Worm (Caenorhabditis elegans) whole organism, late embryonic: ENCODE results near the gene Y67A10A.2.

Source experiments
- C08G9.2 ChIP-seq: sonication (generic microtip); optimal IDR thresholded peaks from 2 replicates; lab custom pipeline; 2016; ENCODE audit warnings: mild to moderate bottlenecking, missing genetic modification characterization, moderate library complexity, missing compliant biosample characterization
- F13H6.1 ChIP-seq: sonication (generic microtip); optimal IDR thresholded peaks from 2 replicates; lab custom pipeline; 2016; ENCODE audit warnings: missing genetic modification characterization, missing compliant biosample characterization
- K02D7.2 ChIP-seq: sonication (generic microtip); optimal IDR thresholded peaks from 2 replicates; lab custom pipeline; 2017; ENCODE audit warnings: mild to moderate bottlenecking, missing genetic modification characterization, missing compliant biosample characterization
- K09A11.1 ChIP-seq: sonication (generic microtip); optimal IDR thresholded peaks from 2 replicates; lab custom pipeline; 2017; ENCODE audit warnings: antibody characterized with exemption, mild to moderate bottlenecking, missing genetic modification characterization, missing compliant biosample characterization; ENCODE audit not compliant: insufficient read depth
- T23F11.4 ChIP-seq: fragments of 200-800 bp; sonication (Bioruptor generic); optimal IDR thresholded peaks from 2 replicates; lab custom pipeline; 2018; ENCODE audit warnings: mild to moderate bottlenecking, missing genetic modification characterization, missing compliant biosample characterization
- ama-1 ChIP-seq: fragments of 150-350 bp; optimal IDR thresholded peaks from 2 replicates; lab custom pipeline; 2014
- ceh-14 ChIP-seq: sonication (generic microtip); optimal IDR thresholded peaks from 2 replicates; lab custom pipeline; 2016; ENCODE audit warnings: missing genotype, missing genetic modification characterization, missing compliant biosample characterization
- ceh-18 ChIP-seq: sonication (generic microtip); optimal IDR thresholded peaks from 2 replicates; lab custom pipeline; 2016; ENCODE audit warnings: missing genetic modification characterization, missing compliant biosample characterization
- ceh-30 ChIP-seq: fragments of 150-350 bp; optimal IDR thresholded peaks from 2 replicates; lab custom pipeline; 2014; ENCODE audit warnings: missing biosample characterization, missing genetic modification characterization
- ceh-48 ChIP-seq: sonication (generic microtip); optimal IDR thresholded peaks from 2 replicates; lab custom pipeline; 2016; ENCODE audit warnings: missing genetic modification characterization, inconsistent platforms, missing compliant biosample characterization
- ceh-9 ChIP-seq: sonication (generic microtip); optimal IDR thresholded peaks from 2 replicates; lab custom pipeline; 2016; ENCODE audit warnings: mild to moderate bottlenecking, missing genetic modification characterization, inconsistent platforms, missing compliant biosample characterization
- che-1 ChIP-seq: sonication (generic microtip); optimal IDR thresholded peaks from 2 replicates; lab custom pipeline; 2016; ENCODE audit warnings: mild to moderate bottlenecking, missing genetic modification characterization, missing compliant biosample characterization
- dmd-4 ChIP-seq: sonication (generic microtip); optimal IDR thresholded peaks from 2 replicates; lab custom pipeline; 2016; ENCODE audit warnings: borderline replicate concordance, missing genetic modification characterization, missing compliant biosample characterization
- dve-1 ChIP-seq: sonication (generic microtip); optimal IDR thresholded peaks from 2 replicates; lab custom pipeline; 2017; ENCODE audit warnings: antibody characterized with exemption, mild to moderate bottlenecking, missing genetic modification characterization, missing compliant biosample characterization
- elt-2 ChIP-seq: sonication (generic microtip); optimal IDR thresholded peaks from 2 replicates; lab custom pipeline; 2016; ENCODE audit warnings: missing genetic modification reagents, missing genetic modification characterization, missing compliant biosample characterization
- elt-4 ChIP-seq: sonication (generic microtip); optimal IDR thresholded peaks from 2 replicates; lab custom pipeline; 2016; ENCODE audit warnings: missing genetic modification characterization, missing compliant biosample characterization
- ets-4 ChIP-seq: sonication (generic microtip); optimal IDR thresholded peaks from 2 replicates; lab custom pipeline; 2016; ENCODE audit warnings: missing genetic modification characterization, missing compliant biosample characterization
- eyg-1 ChIP-seq: sonication (generic microtip); optimal IDR thresholded peaks from 2 replicates; lab custom pipeline; 2016; ENCODE audit warnings: missing genotype, missing genetic modification characterization, missing compliant biosample characterization
- fax-1 ChIP-seq: sonication (generic microtip); optimal IDR thresholded peaks from 2 replicates; lab custom pipeline; 2016; ENCODE audit warnings: missing genotype, missing genetic modification characterization, missing compliant biosample characterization
- fkh-10 ChIP-seq: fragments of 150-350 bp; optimal IDR thresholded peaks from 2 replicates; lab custom pipeline; 2014; ENCODE audit warnings: missing biosample characterization, missing genetic modification reagents, missing genetic modification characterization
- fkh-6 ChIP-seq: sonication (generic microtip); optimal IDR thresholded peaks from 2 replicates; lab custom pipeline; 2016; ENCODE audit warnings: missing genetic modification characterization, missing compliant biosample characterization
- hlh-13 ChIP-seq: fragments of 200-800 bp; sonication (Bioruptor generic); optimal IDR thresholded peaks from 2 replicates; lab custom pipeline; 2018; ENCODE audit warnings: mild to moderate bottlenecking, missing genetic modification characterization, missing compliant biosample characterization
- hlh-15 ChIP-seq: sonication (generic microtip); optimal IDR thresholded peaks from 2 replicates; lab custom pipeline; 2016; ENCODE audit warnings: missing genetic modification characterization, missing compliant biosample characterization
- hlh-6 ChIP-seq: sonication (generic microtip); optimal IDR thresholded peaks from 2 replicates; lab custom pipeline; 2016; ENCODE audit warnings: missing genotype, missing genetic modification characterization, missing compliant biosample characterization
- hlh-8 ChIP-seq: sonication (generic microtip); optimal IDR thresholded peaks from 2 replicates; lab custom pipeline; 2016; ENCODE audit warnings: missing genotype, missing genetic modification characterization, missing compliant biosample characterization
- lim-6 ChIP-seq: sonication (generic microtip); optimal IDR thresholded peaks from 2 replicates; lab custom pipeline; 2016; ENCODE audit warnings: missing genetic modification characterization, missing compliant biosample characterization
- madf-2 ChIP-seq: sonication (generic microtip); optimal IDR thresholded peaks from 2 replicates; lab custom pipeline; 2017; ENCODE audit warnings: missing genetic modification characterization, missing compliant biosample characterization
- nfya-1 ChIP-seq: sonication (generic microtip); optimal IDR thresholded peaks from 2 replicates; lab custom pipeline; 2017; ENCODE audit warnings: missing genetic modification characterization, mild to moderate bottlenecking, missing compliant biosample characterization, antibody characterized with exemption, moderate library complexity
- odd-2 ChIP-seq: sonication (generic microtip); optimal IDR thresholded peaks from 2 replicates; lab custom pipeline; 2017; ENCODE audit warnings: antibody characterized with exemption, mild to moderate bottlenecking, missing genetic modification characterization, missing compliant biosample characterization
- pha-2 ChIP-seq: sonication (generic microtip); optimal IDR thresholded peaks from 2 replicates; lab custom pipeline; 2017; ENCODE audit warnings: mild to moderate bottlenecking, missing genetic modification characterization, missing compliant biosample characterization
- pqm-1 ChIP-seq: sonication (generic microtip); optimal IDR thresholded peaks from 2 replicates; lab custom pipeline; 2016; ENCODE audit warnings: missing genetic modification characterization, missing compliant biosample characterization
- pros-1 ChIP-seq: fragments of 150-350 bp; optimal IDR thresholded peaks from 2 replicates; lab custom pipeline; 2014; ENCODE audit warnings: missing biosample characterization, missing genetic modification reagents, missing genetic modification characterization
- ref-2 ChIP-seq: sonication (generic microtip); optimal IDR thresholded peaks from 2 replicates; lab custom pipeline; 2016; ENCODE audit warnings: missing genetic modification characterization, missing compliant biosample characterization
- rnt-1 ChIP-seq: sonication (generic microtip); optimal IDR thresholded peaks from 2 replicates; lab custom pipeline; 2016; ENCODE audit warnings: missing genetic modification characterization, missing compliant biosample characterization
- sox-2 ChIP-seq: fragments of 200-800 bp; sonication (Bioruptor generic); IDR thresholded peaks from 2 replicates; pipeline ENCODE4 v1.3.6; 2022; ENCODE audit warnings: missing genetic modification reagents, missing genetic modification characterization, missing compliant biosample characterization
- syd-9 ChIP-seq: sonication (generic microtip); optimal IDR thresholded peaks from 2 replicates; lab custom pipeline; 2016; ENCODE audit warnings: mild to moderate bottlenecking, missing genetic modification characterization, moderate library complexity, missing compliant biosample characterization
- tbx-2 ChIP-seq: sonication (generic microtip); optimal IDR thresholded peaks from 2 replicates; lab custom pipeline; 2016; ENCODE audit warnings: missing genetic modification characterization, missing compliant biosample characterization
- ttx-3 ChIP-seq: sonication (generic microtip); optimal IDR thresholded peaks from 2 replicates; lab custom pipeline; 2016; ENCODE audit warnings: missing genetic modification reagents, missing genetic modification characterization, missing compliant biosample characterization
- unc-42 ChIP-seq: sonication (generic microtip); optimal IDR thresholded peaks from 2 replicates; lab custom pipeline; 2016; ENCODE audit warnings: missing genotype, missing genetic modification characterization, missing compliant biosample characterization
- unc-55 ChIP-seq: sonication (generic microtip); optimal IDR thresholded peaks from 2 replicates; lab custom pipeline; 2017; ENCODE audit warnings: missing biosample characterization, missing genetic modification reagents, missing genetic modification characterization
- ztf-16 ChIP-seq: sonication (generic microtip); optimal IDR thresholded peaks from 2 replicates; lab custom pipeline; 2017; ENCODE audit warnings: missing genetic modification characterization, missing compliant biosample characterization

The Y67A10A.2 gene

DNA sequence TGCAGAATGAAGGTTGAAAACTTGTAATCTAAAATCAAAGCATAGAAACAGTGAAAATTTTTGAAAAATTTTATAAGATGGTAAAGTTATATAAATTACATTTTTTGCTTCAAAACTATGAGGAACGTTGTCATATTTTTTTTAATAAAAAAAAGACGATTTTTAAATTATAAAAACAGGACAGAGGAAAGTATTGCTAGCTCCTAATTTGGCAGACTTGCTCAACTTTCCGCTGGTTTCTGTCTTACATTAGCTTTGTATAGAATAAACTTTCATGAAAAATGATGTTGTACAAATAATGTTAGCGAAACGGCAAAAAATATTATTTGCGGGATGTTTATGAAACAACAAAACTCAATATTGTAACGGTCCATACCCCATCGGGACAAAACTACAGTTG lies 11.6 kb upstream of the Y67A10A.2 start, which contains the start of gene fbxa-83:
fbxa-83 (minus strand) TSS at position 101 of the 400 bp plus-strand sequence.
- TF ChIP-seq elt-4 (tag; lab: Kevin White, UChicago) = no peak
- TF ChIP-seq pha-2 = no peak
- TF ChIP-seq unc-42 (tag; lab: Kevin White, UChicago) = no peak
- TF ChIP-seq ceh-18 (tag; lab: Kevin White, UChicago) = no peak
- TF ChIP-seq fax-1 = no peak
- TF ChIP-seq sox-2 (GFP tag; lab: Robert Waterston, UW) = no peak
- no peak for TF ChIP-seq fkh-6 (tag; lab: Kevin White, UChicago)
- TF ChIP-seq ttx-3 = no peak
- TF ChIP-seq fkh-10 = no peak
- no peak for TF ChIP-seq nfya-1
- no peak for TF ChIP-seq C08G9.2 (tag; lab: Kevin White, UChicago)
- no peak for TF ChIP-seq syd-9 (tag; lab: Kevin White, UChicago)
- no peak for TF ChIP-seq hlh-15 (tag; lab: Kevin White, UChicago)
- no peak for TF ChIP-seq F13H6.1 (tag; lab: Kevin White, UChicago)

ce11 chrIV:14326694-14327298 lies 11.1 kb upstream of the Y67A10A.2 start:
- TF ChIP-seq rnt-1 = peak; percentile 7
- TF ChIP-seq tbx-2 (tag; lab: Kevin White, UChicago) = peak; percentile 53
- TF ChIP-seq unc-55 = no peak
- no peak for TF ChIP-seq ceh-9 (tag; lab: Kevin White, UChicago)
- peak; percentile 20 for TF ChIP-seq hlh-8
- TF ChIP-seq ceh-18 (tag; lab: Kevin White, UChicago) = peak; percentile 19
- no peak for TF ChIP-seq pros-1
- TF ChIP-seq nfya-1 = peak; percentile 17
- peak; percentile 43 for TF ChIP-seq ref-2
- TF ChIP-seq K09A11.1 (tag; lab: Kevin White, UChicago) = no peak
- peak; percentile 48 for TF ChIP-seq elt-2 (tag; lab: Kevin White, UChicago)
- no peak for TF ChIP-seq ets-4
- peak; percentile 32 for TF ChIP-seq dve-1

DNA sequence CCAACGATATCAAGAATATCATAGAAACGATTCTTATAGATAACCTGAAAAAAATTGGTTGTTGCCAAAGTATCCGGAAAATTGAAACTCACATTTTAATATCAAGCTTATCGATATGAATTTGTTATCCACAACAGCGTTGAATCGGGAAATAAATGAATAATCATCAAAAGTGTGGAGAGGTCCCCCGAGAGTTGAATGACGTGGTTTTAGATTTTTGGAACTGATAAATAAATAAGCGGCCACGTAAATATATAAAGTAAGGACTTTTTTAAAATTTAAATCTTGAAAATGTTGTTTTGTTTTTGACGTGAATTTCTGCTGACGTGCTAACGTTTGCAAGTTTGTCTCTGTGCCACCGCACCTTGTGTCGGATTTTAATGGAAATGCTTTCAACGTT lies 3.5 kb upstream of the Y67A10A.2 start, which contains the start of gene Y67A10A.3:
Y67A10A.3 (minus strand) TSS at position 101 of the 400 bp plus-strand sequence.
- no peak for TF ChIP-seq ceh-14 (tag; lab: Kevin White, UChicago)
- no peak for TF ChIP-seq che-1 (tag; lab: Kevin White, UChicago)
- no peak for TF ChIP-seq T23F11.4 (GFP tag; lab: Kevin White, UChicago)
- no peak for TF ChIP-seq K02D7.2 (tag; lab: Kevin White, UChicago)
- no peak for TF ChIP-seq eyg-1 (tag; lab: Kevin White, UChicago)
- TF ChIP-seq lim-6 (tag; lab: Kevin White, UChicago) = no peak
- no peak for TF ChIP-seq hlh-13
- TF ChIP-seq pros-1 = no peak
- no peak for TF ChIP-seq odd-2 (tag; lab: Kevin White, UChicago)
- TF ChIP-seq madf-2 (tag; lab: Kevin White, UChicago) = no peak
- no peak for TF ChIP-seq ama-1 (lab: Kevin White, UChicago)
- no peak for TF ChIP-seq dmd-4

ce11 chrIV:14335768-14336167 lies 2.1 kb upstream of the Y67A10A.2 start:
- no peak for TF ChIP-seq F13H6.1 (tag; lab: Kevin White, UChicago)
- no peak for TF ChIP-seq pqm-1 (tag; lab: Kevin White, UChicago)
- no peak for TF ChIP-seq ceh-30 (tag; lab: Kevin White, UChicago)
- TF ChIP-seq ama-1 (lab: Kevin White, UChicago) = no peak
- TF ChIP-seq ref-2 = no peak
- no peak for TF ChIP-seq eyg-1 (tag; lab: Kevin White, UChicago)
- no peak for TF ChIP-seq sox-2 (GFP tag; lab: Robert Waterston, UW)
- TF ChIP-seq ztf-16 (tag; lab: Kevin White, UChicago) = no peak
- TF ChIP-seq ceh-48 (tag; lab: Kevin White, UChicago) = no peak
- no peak for TF ChIP-seq hlh-6 (tag; lab: Kevin White, UChicago)
- TF ChIP-seq unc-55 = no peak
